Worm (Caenorhabditis elegans): ENCODE data around the gene lgg-1.
A peak's percentile ranks its signal among the peaks of the same experiment; 100 is the strongest.

The lgg-1 gene

DNA sequence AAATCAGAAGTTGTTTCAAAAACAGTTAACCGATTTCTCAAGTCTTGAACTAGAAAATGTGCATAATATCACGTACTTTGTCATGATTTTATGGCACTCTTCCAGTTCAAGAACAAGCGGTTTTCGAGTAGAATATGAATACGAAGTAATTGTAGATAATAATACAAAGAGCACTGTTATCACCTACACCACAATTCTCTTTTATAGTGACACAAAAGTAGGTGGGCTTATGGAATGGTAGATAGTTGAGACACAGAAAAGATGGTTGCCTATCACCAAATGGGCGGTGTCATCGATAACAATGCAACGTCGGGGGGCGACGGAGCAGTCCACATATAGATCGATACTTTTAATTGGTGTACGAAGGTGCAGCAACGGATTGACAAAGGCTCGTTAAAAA lies 18.8 kb downstream of the lgg-1 start (continued):
- TF ChIP-seq ztf-22 (GFP tag; optimal IDR thresholded peaks at IDR 0.05) (peak; percentile 62), him-1 (tag; optimal IDR thresholded peaks at IDR 0.05) (no peak)

DNA sequence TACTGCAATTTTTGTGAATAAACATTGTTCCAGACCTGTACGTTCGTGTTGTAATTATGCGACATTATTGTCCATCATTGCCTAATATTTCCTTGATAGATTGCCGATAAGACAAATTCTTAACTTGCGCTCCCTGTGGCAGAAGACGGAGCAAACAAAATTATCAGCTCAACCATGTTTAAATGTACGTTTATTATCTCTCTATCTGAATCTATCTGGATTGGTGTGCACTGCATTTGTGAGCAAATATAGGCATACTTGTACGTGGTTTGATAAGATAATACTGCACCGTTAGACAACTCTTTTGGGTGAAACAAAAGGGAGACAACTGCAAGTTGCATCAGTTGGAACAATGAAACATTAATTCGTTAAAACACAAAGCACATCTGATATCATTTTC lies 20.2 kb downstream of the lgg-1 start:
- TF ChIP-seq ekl-4 (GFP tag; IDR thresholded peaks at IDR 0.05) (no peak), Y67H2A.10 (GFP tag; conservative IDR thresholded peaks at IDR 0.05) (no peak), snpc-1.1 (tag; optimal IDR thresholded peaks at IDR 0.05; ENCODE audit: insufficient read depth) (no peak), B0035.1 (tag; optimal IDR thresholded peaks at IDR 0.05) (no peak), athp-1 (tag; optimal IDR thresholded peaks at IDR 0.05) (no peak), dox-1 (GFP tag; IDR thresholded peaks at IDR 0.05) (peak; percentile 62), zim-3 (tag; optimal IDR thresholded peaks at IDR 0.05) (no peak), lin-40 (tag; optimal IDR thresholded peaks at IDR 0.05) (peak; percentile 5), atf-7 (tag; optimal IDR thresholded peaks at IDR 0.05) (peak; percentile 26), zfh-2 (GFP tag; conservative IDR thresholded peaks at IDR 0.05) (no peak), lin-54 (GFP tag; optimal IDR thresholded peaks at IDR 0.05) (peak; percentile 28), nhr-27 (tag; optimal IDR thresholded peaks at IDR 0.05) (no peak), cebp-1 (GFP tag; IDR thresholded peaks at IDR 0.05) (no peak), cebp-1 (tag; optimal IDR thresholded peaks at IDR 0.05) (no peak), T07F8.4 (tag; optimal IDR thresholded peaks at IDR 0.05) (no peak), repo-1 (tag; optimal IDR thresholded peaks at IDR 0.05) (no peak), nhr-80 (tag; optimal IDR thresholded peaks at IDR 0.05) (peak; percentile 98), C17E4.6 (GFP tag; IDR thresholded peaks at IDR 0.05) (no peak), hrde-1 (tag; optimal IDR thresholded peaks at IDR 0.05; ENCODE audit: borderline replicate concordance) (no peak), ets-4 (GFP tag; optimal IDR thresholded peaks at IDR 0.05) (peak; percentile 90), lin-35 (GFP tag; optimal IDR thresholded peaks at IDR 0.05) (no peak), lir-1 (GFP tag; conservative IDR thresholded peaks at IDR 0.05) (no peak), F52B5.7 (tag; optimal IDR thresholded peaks at IDR 0.05) (no peak), tlf-1 (GFP tag; optimal IDR thresholded peaks at IDR 0.05) (no peak), tbp1 (GFP tag; optimal IDR thresholded peaks at IDR 0.05) (peak; percentile 30), ztf-6 (GFP tag; IDR thresholded peaks at IDR 0.05) (no peak), ceh-79 (tag; optimal IDR thresholded peaks at IDR 0.05) (no peak), lag-1 (GFP tag; IDR thresholded peaks at IDR 0.05) (no peak), pha-4 (tag; optimal IDR thresholded peaks at IDR 0.05) (no peak)

DNA sequence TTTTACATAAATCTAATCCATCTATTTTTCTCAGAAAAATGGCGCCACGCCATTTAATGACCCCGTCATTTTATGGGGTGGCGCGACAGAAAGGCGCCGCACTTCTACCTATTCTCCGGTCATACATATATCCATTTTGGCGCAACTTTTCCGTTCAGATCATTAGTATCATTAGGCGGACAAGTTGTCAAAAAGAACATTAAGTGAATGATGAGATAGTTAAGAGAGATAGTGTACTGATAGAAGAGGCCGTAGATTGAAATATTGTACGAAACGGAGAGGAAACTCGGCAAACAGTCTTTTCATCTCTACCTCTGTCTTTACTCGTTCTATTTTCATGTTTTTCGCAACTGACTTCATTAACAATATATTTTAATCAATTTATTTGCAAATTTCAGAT lies 23.4 kb downstream of the lgg-1 start, which contains the start of gene sma-6:
Gene sma-6, plus strand, starts transcription at position 399 of the 400 bp plus-strand sequence.
- no peak for TF ChIP-seq F39B2.1 (GFP tag; IDR thresholded peaks at IDR 0.05)
- TF ChIP-seq efl-1 (GFP tag; optimal IDR thresholded peaks at IDR 0.05) = peak; percentile 6
- no peak for TF ChIP-seq madf-3 (GFP tag; IDR thresholded peaks at IDR 0.05)
- no peak for TF ChIP-seq F57A8.1 (GFP tag; optimal IDR thresholded peaks at IDR 0.05)
- peak; percentile 21; the same call in 1 of the 2 replicates for TF ChIP-seq hmg-1.2 (GFP tag; IDR thresholded peaks at IDR 0.05)

DNA sequence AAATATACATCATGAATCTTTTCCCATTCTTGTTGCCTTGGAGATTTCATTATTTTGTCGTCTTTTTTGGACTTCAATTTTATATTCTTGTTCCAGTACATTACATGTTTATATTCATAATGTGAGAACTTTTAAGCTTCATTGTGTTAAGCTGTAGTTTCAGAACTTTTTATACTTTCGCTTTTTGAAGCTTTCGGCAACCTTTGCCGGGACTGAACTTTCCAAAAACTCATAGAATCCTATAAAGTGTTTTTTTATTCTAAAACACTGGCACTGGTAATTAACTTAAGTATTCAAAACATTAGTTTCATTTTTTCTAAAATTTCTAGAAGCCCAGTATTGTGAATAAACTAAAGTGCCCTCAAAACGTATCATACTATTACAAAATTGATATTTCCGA lies 24.5 kb downstream of the lgg-1 start, which contains the start of gene C32D5.4:
Gene C32D5.4, minus strand, starts transcription at position 101 of the 400 bp plus-strand sequence.
- TF ChIP-seq C06A6.2 (GFP tag; conservative IDR thresholded peaks at IDR 0.05) (no peak), cebp-2 (GFP tag; IDR thresholded peaks at IDR 0.05) (no peak), sea-2 (GFP tag; IDR thresholded peaks at IDR 0.05) (no peak), F22D6.2 (tag; optimal IDR thresholded peaks at IDR 0.05) (no peak), nhr-179 (tag; optimal IDR thresholded peaks at IDR 0.05) (no peak), xnd-1 (tag; optimal IDR thresholded peaks at IDR 0.05) (no peak), unc-62 (GFP tag; optimal IDR thresholded peaks at IDR 0.05) (no peak), F55B11.4 (tag; optimal IDR thresholded peaks at IDR 0.05; ENCODE audit: borderline replicate concordance, insufficient read depth) (no peak), aptf-3 (GFP tag; IDR thresholded peaks at IDR 0.05) (no peak)

Data from whole organism, young adult.